Worm (Caenorhabditis elegans): Measurements from ENCODE around the gene seip-1.

DNA sequence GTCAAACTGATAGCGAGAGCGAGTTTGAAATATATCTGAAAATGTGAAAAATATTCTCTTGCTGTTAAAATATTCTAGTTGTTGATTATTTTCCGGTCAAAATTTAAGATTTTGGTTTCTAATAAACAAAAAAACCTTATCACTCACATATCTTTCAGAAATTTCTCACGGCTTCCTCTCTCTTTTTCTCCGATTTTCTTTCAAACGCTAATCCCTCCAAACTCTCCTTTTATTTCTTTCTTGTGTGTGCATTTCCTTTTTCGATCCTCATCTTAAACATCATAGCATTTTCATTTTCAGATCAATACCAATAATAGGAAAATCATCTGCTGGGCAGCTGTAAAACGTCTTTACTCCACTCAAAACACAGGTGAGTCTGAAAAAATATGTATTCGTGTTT, 49.7 kb downstream of the seip-1 start, which contains the start of gene fos-1:
- TF ChIP-seq ama-1 (optimal IDR thresholded peaks at IDR 0.05) (no peak), pha-4 (tag; optimal IDR thresholded peaks at IDR 0.05) (no peak), fos-1 (tag; optimal IDR thresholded peaks at IDR 0.05) (no peak), unc-39 (tag; optimal IDR thresholded peaks at IDR 0.05) (no peak), nfya-1 (tag; optimal IDR thresholded peaks at IDR 0.05; ENCODE audit: insufficient read depth) (no peak), snpc-4 (tag; optimal IDR thresholded peaks at IDR 0.05) (no peak), elt-1 (tag; optimal IDR thresholded peaks at IDR 0.05) (no peak), unc-62 (GFP tag; optimal IDR thresholded peaks at IDR 0.05) (no peak), hmg-11 (tag; optimal IDR thresholded peaks at IDR 0.05) (no peak), ztf-4 (tag; optimal IDR thresholded peaks at IDR 0.05) (no peak), tbx-2 (tag; optimal IDR thresholded peaks at IDR 0.05) (no peak), ceh-9 (tag; optimal IDR thresholded peaks at IDR 0.05) (no peak), sea-2 (GFP tag; optimal IDR thresholded peaks at IDR 0.05) (no peak), zag-1 (tag; optimal IDR thresholded peaks at IDR 0.05) (no peak)
